Fruit fly (Drosophila melanogaster): ENCODE measurements around the gene Dci.

Dci gene

dm6 chr3L:823597-823996, 27.5 kb upstream of the Dci start:
- TF ChIP-seq Nf-YA (GFP tag; IDR thresholded peaks at IDR 0.05) (0 out of 2 replicates have a peak, but pooled peaks have one; percentile 27), B-H2 (GFP tag; optimal IDR thresholded peaks at IDR 0.05) (no peak)

DNA sequence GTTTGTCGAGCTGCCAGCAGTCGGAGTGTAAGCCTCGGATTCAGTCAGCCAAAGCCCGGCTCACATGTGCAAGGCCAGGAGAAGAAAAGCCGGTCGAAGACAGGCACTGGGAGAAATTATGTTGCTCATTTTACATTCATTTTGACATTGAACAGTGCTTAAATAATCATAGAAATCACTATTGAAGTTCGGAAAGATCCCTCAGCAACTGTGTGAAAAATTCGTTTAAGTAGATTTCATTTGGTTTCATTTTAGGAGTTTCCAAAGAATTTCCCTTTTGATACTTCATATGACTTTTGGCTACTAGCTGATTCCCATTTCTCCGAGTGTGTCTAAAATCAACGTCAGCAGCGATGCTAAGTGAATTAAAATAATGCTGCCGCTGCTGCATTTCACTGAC, 26.7 kb upstream of the Dci start:
- TF ChIP-seq zf30C (GFP tag; optimal IDR thresholded peaks at IDR 0.05), result peak; percentile 11
- no peak for TF ChIP-seq CG6654 (GFP tag; optimal IDR thresholded peaks at IDR 0.05)
- TF ChIP-seq tx (GFP tag; optimal IDR thresholded peaks at IDR 0.05), result no peak
- TF ChIP-seq Doc3 (GFP tag; IDR thresholded peaks at IDR 0.05; ENCODE audit: partially characterized antibody), result no peak
- TF ChIP-seq CG18599 (GFP tag; optimal IDR thresholded peaks at IDR 0.05), result no peak
- peak; percentile 9 for TF ChIP-seq tin (GFP tag; optimal IDR thresholded peaks at IDR 0.05)
- TF ChIP-seq CG9215 (GFP tag; IDR thresholded peaks at IDR 0.05), result no peak
- peak; percentile 29 for TF ChIP-seq CG8388 (GFP tag; optimal IDR thresholded peaks at IDR 0.05)
- TF ChIP-seq Camta (GFP tag; optimal IDR thresholded peaks at IDR 0.05), result no peak
- no peak for TF ChIP-seq crc (GFP tag; optimal IDR thresholded peaks at IDR 0.05)
- TF ChIP-seq CG4328 (GFP tag; optimal IDR thresholded peaks at IDR 0.05), result no peak
- peak; percentile 55 for TF ChIP-seq phol (tag; optimal IDR thresholded peaks at IDR 0.05)
- no peak for TF ChIP-seq CG4282 (GFP tag; optimal IDR thresholded peaks at IDR 0.05)
- TF ChIP-seq tgo (GFP tag; IDR thresholded peaks at IDR 0.05), result no peak
- TF ChIP-seq wdn (GFP tag; IDR thresholded peaks at IDR 0.05), result no peak
- no peak for TF ChIP-seq CG4404 (GFP tag; IDR thresholded peaks at IDR 0.05)
- no peak for TF ChIP-seq CG18011 (GFP tag; optimal IDR thresholded peaks at IDR 0.05)
- TF ChIP-seq HmgD (GFP tag; optimal IDR thresholded peaks at IDR 0.05), result no peak
- TF ChIP-seq CG10209 (GFP tag; optimal IDR thresholded peaks at IDR 0.05), result no peak
- peak; percentile 40 for TF ChIP-seq CG17829 (tag; optimal IDR thresholded peaks at IDR 0.05)
- no peak for TF ChIP-seq CG13624 (GFP tag; optimal IDR thresholded peaks at IDR 0.05)
- peak; percentile 56 for TF ChIP-seq CG2712 (tag; optimal IDR thresholded peaks at IDR 0.05)
- TF ChIP-seq ranshi (GFP tag; IDR thresholded peaks at IDR 0.05), result no peak
- TF ChIP-seq HLH3B (GFP tag; IDR thresholded peaks at IDR 0.05), result no peak
- no peak for TF ChIP-seq D19B (GFP tag; optimal IDR thresholded peaks at IDR 0.05)
- peak; percentile 36; the same call in 1 of the 2 replicates for TF ChIP-seq vvl (GFP tag; IDR thresholded peaks at IDR 0.05)
- TF ChIP-seq salm (tag; optimal IDR thresholded peaks at IDR 0.05), result no peak
- TF ChIP-seq al (GFP tag; IDR thresholded peaks at IDR 0.05), result no peak
- TF ChIP-seq bigmax (GFP tag; optimal IDR thresholded peaks at IDR 0.05), result no peak
- TF ChIP-seq gro (GFP tag; optimal IDR thresholded peaks at IDR 0.05), result no peak
- peak; percentile 29 for TF ChIP-seq ewg (GFP tag; optimal IDR thresholded peaks at IDR 0.05)
- peak; percentile 43 for TF ChIP-seq tap (tag; optimal IDR thresholded peaks at IDR 0.05)
- TF ChIP-seq Nf-YB (GFP tag; optimal IDR thresholded peaks at IDR 0.05), result no peak
- TF ChIP-seq Trl (optimal IDR thresholded peaks at IDR 0.05), result no peak
- no peak for TF ChIP-seq Trl (GFP tag; optimal IDR thresholded peaks at IDR 0.05)
- no peak for TF ChIP-seq Side (GFP tag; optimal IDR thresholded peaks at IDR 0.05)
- TF ChIP-seq dm (GFP tag; optimal IDR thresholded peaks at IDR 0.05), result no peak
- no peak for TF ChIP-seq ac (GFP tag; optimal IDR thresholded peaks at IDR 0.05)
- peak; percentile 46 for TF ChIP-seq CG18262 (tag; optimal IDR thresholded peaks at IDR 0.05)
- peak; percentile 40 for TF ChIP-seq CG17359 (tag; optimal IDR thresholded peaks at IDR 0.05)
- no peak for TF ChIP-seq CG3838 (GFP tag; optimal IDR thresholded peaks at IDR 0.05)
- TF ChIP-seq Blimp-1 (GFP tag; optimal IDR thresholded peaks at IDR 0.05), result peak; percentile 50
- no peak for TF ChIP-seq NK7.1 (GFP tag; optimal IDR thresholded peaks at IDR 0.05)
- no peak for TF ChIP-seq CG12071 (GFP tag; optimal IDR thresholded peaks at IDR 0.05)
- no peak for TF ChIP-seq CG1792 (GFP tag; optimal IDR thresholded peaks at IDR 0.05)
- TF ChIP-seq insv (GFP tag; optimal IDR thresholded peaks at IDR 0.05), result no peak
- no peak for TF ChIP-seq crol (GFP tag; IDR thresholded peaks at IDR 0.05)
- peak; percentile 5 for TF ChIP-seq CG5245 (GFP tag; optimal IDR thresholded peaks at IDR 0.05)

All from whole organism, embryonic.